Fruit fly (Drosophila melanogaster) whole organism, embryonic: ENCODE data around the gene dsx-c73A.
A peak's percentile ranks its signal among the peaks of the same experiment; 100 is the strongest.

Source experiments
- Ada2b ChIP-seq: fragments of 200-800 bp; sonication (Bioruptor generic); IDR thresholded peaks from 2 replicates; pipeline ENCODE4 v1.3.6; 2022; ENCODE audit warnings: missing biosample characterization, missing genetic modification characterization
- B-H2 ChIP-seq: fragments of 200-800 bp; sonication (Bioruptor generic); optimal IDR thresholded peaks from 2 replicates; lab custom pipeline; 2018; ENCODE audit warnings: missing biosample characterization, mild to moderate bottlenecking, missing genetic modification characterization
- CG10274 ChIP-seq: fragments of 200-800 bp; sonication (Bioruptor generic); optimal IDR thresholded peaks from 3 replicates; lab custom pipeline; 2017; ENCODE audit warnings: missing biosample characterization, mild to moderate bottlenecking, missing genetic modification characterization
- CG1233 ChIP-seq: fragments of 200-800 bp; sonication (Bioruptor generic); optimal IDR thresholded peaks from 4 replicates; lab custom pipeline; 2018; ENCODE audit warnings: missing biosample characterization, mild to moderate bottlenecking, missing genetic modification characterization
- CG12942 ChIP-seq: fragments of 200-800 bp; sonication (Bioruptor generic); optimal IDR thresholded peaks from 3 replicates; lab custom pipeline; 2016; ENCODE audit warnings: missing biosample characterization, missing genetic modification characterization
- CG1603 ChIP-seq: fragments of 200-800 bp; sonication (Bioruptor generic); optimal IDR thresholded peaks from 2 replicates; lab custom pipeline; 2019; ENCODE audit warnings: missing biosample characterization, mild to moderate bottlenecking, missing genetic modification characterization, moderate library complexity
- CG17829 ChIP-seq: fragments of 200-800 bp; optimal IDR thresholded peaks from 2 replicates; lab custom pipeline; 2019; ENCODE audit warnings: missing biosample characterization, mild to moderate bottlenecking, missing genetic modification characterization, moderate library complexity
- CG2875 ChIP-seq: fragments of 200-800 bp; sonication (Bioruptor generic); optimal IDR thresholded peaks from 2 replicates; lab custom pipeline; 2017; ENCODE audit warnings: missing biosample characterization, mild to moderate bottlenecking, missing genetic modification characterization, missing genetic modification reagents
- CG30020 ChIP-seq: fragments of 200-800 bp; optimal IDR thresholded peaks from 2 replicates; lab custom pipeline; 2019; ENCODE audit warnings: missing biosample characterization, mild to moderate bottlenecking, missing genetic modification characterization, moderate library complexity
- CG30403 ChIP-seq: fragments of 200-800 bp; sonication (Bioruptor generic); optimal IDR thresholded peaks from 3 replicates; lab custom pipeline; 2016; ENCODE audit warnings: missing biosample characterization, missing genetic modification characterization
- CG31365 ChIP-seq: fragments of 200-800 bp; sonication (Bioruptor generic); optimal IDR thresholded peaks from 2 replicates; lab custom pipeline; 2018; ENCODE audit warnings: missing biosample characterization, mild to moderate bottlenecking, missing genetic modification characterization
- CG43689 ChIP-seq: fragments of 200-800 bp; sonication (Bioruptor generic); IDR thresholded peaks from 2 replicates; pipeline ENCODE4 v1.3.6; 2022; ENCODE audit warnings: missing biosample characterization, missing genetic modification characterization
- CG4730 ChIP-seq: fragments of 200-800 bp; sonication (Bioruptor generic); IDR thresholded peaks from 2 replicates; pipeline ENCODE4 v1.3.6; 2022; ENCODE audit warnings: missing biosample characterization, missing genetic modification characterization
- CG6683 ChIP-seq: fragments of 200-800 bp; sonication (Bioruptor generic); optimal IDR thresholded peaks from 2 replicates; lab custom pipeline; 2017; ENCODE audit warnings: missing biosample characterization, mild to moderate bottlenecking, missing genetic modification characterization, missing genetic modification reagents
- CG8089 ChIP-seq: fragments of 200-800 bp; sonication (Bioruptor generic); optimal IDR thresholded peaks from 3 replicates; lab custom pipeline; 2016; ENCODE audit warnings: missing biosample characterization, missing genetic modification characterization
- CG8290 ChIP-seq, 3 experiments: fragments of 200-800 bp; sonication (Bioruptor generic); optimal IDR thresholded peaks; 2 replicates each; lab custom pipeline; 2016 to 2019; ENCODE audit warnings: missing biosample characterization in 3 of 3, missing genetic modification characterization in 3 of 3, mild to moderate bottlenecking in 2 of 3, moderate library complexity in 1 of 3
- Dip2 ChIP-seq: fragments of 200-800 bp; sonication (Bioruptor generic); IDR thresholded peaks from 2 replicates; pipeline ENCODE4 v1.3.6; 2022; ENCODE audit warnings: missing biosample characterization, missing genetic modification characterization
- Dref ChIP-seq: fragments of 200-800 bp; sonication (Bioruptor generic); IDR thresholded peaks from 2 replicates; pipeline ENCODE4 v1.3.6; 2022; ENCODE audit warnings: missing biosample characterization, missing genetic modification characterization
- Elba2 ChIP-seq: fragments of 200-800 bp; sonication (Bioruptor generic); optimal IDR thresholded peaks from 3 replicates; lab custom pipeline; 2016; ENCODE audit warnings: missing biosample characterization, missing genetic modification characterization
- Hmx ChIP-seq: fragments of 200-800 bp; sonication (Bioruptor generic); optimal IDR thresholded peaks from 2 replicates; lab custom pipeline; 2016; ENCODE audit warnings: missing biosample characterization, missing genetic modification characterization
- Kr ChIP-seq: fragments of 200-800 bp; sonication (Bioruptor generic); optimal IDR thresholded peaks from 2 replicates; lab custom pipeline; 2017; ENCODE audit warnings: missing biosample characterization, mild to moderate bottlenecking, missing genetic modification characterization
- Meics ChIP-seq: fragments of 200-800 bp; sonication (Bioruptor generic); optimal IDR thresholded peaks from 2 replicates; lab custom pipeline; 2017; ENCODE audit warnings: missing biosample characterization, mild to moderate bottlenecking, missing genetic modification characterization
- Opbp ChIP-seq: fragments of 200-800 bp; sonication (Bioruptor generic); IDR thresholded peaks from 3 replicates; pipeline ENCODE4 v1.3.6; 2022; ENCODE audit warnings: missing biosample characterization, missing genetic modification characterization; ENCODE audit not compliant: partially characterized antibody
- Pdp1 ChIP-seq, 2 experiments: fragments of 200-800 bp; sonication (Bioruptor generic); optimal IDR thresholded peaks; 3 replicates each; lab custom pipeline; 2016; ENCODE audit warnings: missing biosample characterization in 2 of 2, missing genetic modification characterization in 2 of 2, mild to moderate bottlenecking in 1 of 2, moderate library complexity in 1 of 2
- Rx ChIP-seq: fragments of 200-800 bp; sonication (Bioruptor generic); IDR thresholded peaks from 2 replicates; pipeline ENCODE4 v1.3.6; 2022; ENCODE audit warnings: missing biosample characterization, missing genetic modification characterization
- Sox100B ChIP-seq: fragments of 200-800 bp; sonication (Bioruptor generic); optimal IDR thresholded peaks from 3 replicates; lab custom pipeline; 2018; ENCODE audit warnings: missing biosample characterization, mild to moderate bottlenecking, missing genetic modification characterization
- Sry-β ChIP-seq: fragments of 200-800 bp; sonication (Bioruptor generic); optimal IDR thresholded peaks from 2 replicates; lab custom pipeline; 2018; ENCODE audit warnings: missing biosample characterization, mild to moderate bottlenecking, missing genetic modification characterization, moderate library complexity
- Sry-δ ChIP-seq: fragments of 200-800 bp; sonication (Bioruptor generic); optimal IDR thresholded peaks from 2 replicates; lab custom pipeline; 2016; ENCODE audit warnings: missing biosample characterization, missing genetic modification characterization
- Trl ChIP-seq, 3 experiments: fragments of >200 bp in 2 of 3; fragments of 200-800 bp in 1 of 3; sonication (Bioruptor generic) in 1 of 3; optimal IDR thresholded peaks; 2 replicates in 1 of 3; 3 replicates in 2 of 3; lab custom pipeline; 2016 to 2017; ENCODE audit warnings: missing biosample characterization in 1 of 3, missing genetic modification characterization in 1 of 3
- ab ChIP-seq: fragments of 200-800 bp; sonication (Bioruptor generic); optimal IDR thresholded peaks from 2 replicates; lab custom pipeline; 2016; ENCODE audit warnings: missing biosample characterization, missing genetic modification characterization
- ase ChIP-seq: fragments of 200-800 bp; sonication (Bioruptor generic); IDR thresholded peaks from 3 replicates; pipeline ENCODE4 v1.3.6; 2022; ENCODE audit warnings: missing biosample characterization, missing genetic modification characterization
- az2 ChIP-seq: fragments of 200-800 bp; sonication (Bioruptor generic); optimal IDR thresholded peaks from 3 replicates; lab custom pipeline; 2016; ENCODE audit warnings: missing biosample characterization, missing genetic modification characterization
- bbx ChIP-seq: fragments of 200-800 bp; sonication (Bioruptor generic); IDR thresholded peaks from 2 replicates; pipeline ENCODE4 v1.3.6; 2022; ENCODE audit warnings: missing biosample characterization, missing genetic modification characterization; ENCODE audit not compliant: partially characterized antibody
- caup ChIP-seq: fragments of 200-800 bp; sonication (Bioruptor generic); optimal IDR thresholded peaks from 3 replicates; lab custom pipeline; 2017; ENCODE audit warnings: missing biosample characterization, mild to moderate bottlenecking, missing genetic modification characterization, moderate library complexity; ENCODE audit not compliant: severe bottlenecking
- corto ChIP-seq: fragments of 200-800 bp; sonication (Bioruptor generic); optimal IDR thresholded peaks from 2 replicates; lab custom pipeline; 2016; ENCODE audit warnings: missing biosample characterization, mild to moderate bottlenecking, missing genetic modification characterization, moderate library complexity
- croc ChIP-seq: fragments of 200-800 bp; sonication (Bioruptor generic); conservative IDR thresholded peaks from 3 replicates; pipeline ENCODE4 v1.3.6; 2022; ENCODE audit warnings: missing biosample characterization, missing genetic modification characterization
- crp ChIP-seq, 2 experiments: fragments of 200-800 bp; sonication (Bioruptor generic); optimal IDR thresholded peaks; 2 replicates in 1 of 2; 3 replicates in 1 of 2; lab custom pipeline; 2017; ENCODE audit warnings: missing biosample characterization in 2 of 2, missing genetic modification characterization in 2 of 2, mild to moderate bottlenecking in 1 of 2, moderate library complexity in 1 of 2
- dan ChIP-seq: fragments of 200-800 bp; sonication (Bioruptor generic); IDR thresholded peaks from 2 replicates; pipeline ENCODE4 v1.3.6; 2022; ENCODE audit warnings: missing biosample characterization, missing genetic modification characterization
- dpn ChIP-seq, 2 experiments: fragments of 200-800 bp; sonication (Bioruptor generic); optimal IDR thresholded peaks; 3 replicates each; lab custom pipeline; 2016; ENCODE audit warnings: missing biosample characterization in 2 of 2, missing genetic modification characterization in 2 of 2
- inv ChIP-seq: fragments of 200-800 bp; sonication (Bioruptor generic); IDR thresholded peaks from 2 replicates; pipeline ENCODE4 v1.3.6; 2022; ENCODE audit warnings: missing biosample characterization, missing genetic modification characterization; ENCODE audit not compliant: partially characterized antibody
- ken ChIP-seq: fragments of 200-800 bp; sonication (Bioruptor generic); IDR thresholded peaks from 3 replicates; pipeline ENCODE4 v1.3.6; 2022; ENCODE audit warnings: missing biosample characterization, missing genetic modification characterization
- mirr ChIP-seq: fragments of 200-800 bp; sonication (Bioruptor generic); optimal IDR thresholded peaks from 3 replicates; lab custom pipeline; 2018; ENCODE audit warnings: missing biosample characterization, mild to moderate bottlenecking, missing genetic modification characterization
- psq ChIP-seq: fragments of 200-800 bp; sonication (Bioruptor generic); optimal IDR thresholded peaks from 2 replicates; lab custom pipeline; 2017; ENCODE audit warnings: missing biosample characterization, missing genetic modification characterization
- row ChIP-seq: fragments of 200-800 bp; sonication (Bioruptor generic); IDR thresholded peaks from 3 replicates; pipeline ENCODE4 v1.3.6; 2022; ENCODE audit warnings: missing biosample characterization, missing genetic modification characterization
- sc ChIP-seq, 3 experiments: fragments of >200 bp in 2 of 3; fragments of 200-800 bp in 1 of 3; sonication (Bioruptor generic) in 1 of 3; optimal IDR thresholded peaks; 2 replicates in 2 of 3; 3 replicates in 1 of 3; lab custom pipeline; 2017; ENCODE audit warnings: mild to moderate bottlenecking in 1 of 3, missing biosample characterization in 1 of 3, missing genetic modification characterization in 1 of 3, missing genetic modification reagents in 1 of 3
- shn ChIP-seq: fragments of 200-800 bp; sonication (Bioruptor generic); optimal IDR thresholded peaks from 3 replicates; lab custom pipeline; 2016; ENCODE audit warnings: missing biosample characterization, missing genetic modification characterization
- sima ChIP-seq: fragments of 200-800 bp; sonication (Bioruptor generic); optimal IDR thresholded peaks from 2 replicates; lab custom pipeline; 2016; ENCODE audit warnings: missing biosample characterization, missing genetic modification characterization
- zen ChIP-seq: fragments of 200-800 bp; sonication (Bioruptor generic); optimal IDR thresholded peaks from 3 replicates; lab custom pipeline; 2018; ENCODE audit warnings: missing biosample characterization, mild to moderate bottlenecking, missing genetic modification characterization, moderate library complexity
- zen2 ChIP-seq: fragments of 200-800 bp; sonication (Bioruptor generic); IDR thresholded peaks from 3 replicates; pipeline ENCODE4 v1.3.6; 2022; ENCODE audit warnings: missing biosample characterization, missing genetic modification characterization; ENCODE audit not compliant: partially characterized antibody

The dsx-c73A gene

dm6 chr3L:16384145-16384705 lies 67.5 kb downstream of the dsx-c73A start (continued):
- TF ChIP-seq crp (GFP tag; optimal IDR thresholded peaks at IDR 0.05; lab: Kevin White, UChicago) (no peak), Ada2b (GFP tag; lab: Robert Waterston, UW) (no peak), dpn (GFP tag; optimal IDR thresholded peaks at IDR 0.05; lab: Kevin White, UChicago) (no peak), CG30020 (tag; lab: Kevin White, UChicago) (no peak), row (GFP tag; lab: Robert Waterston, UW) (no peak), Pdp1 (GFP tag; optimal IDR thresholded peaks at IDR 0.05; lab: Kevin White, UChicago) (peak in 1 of 2 experiments; percentile 13), sima (GFP tag; lab: Kevin White, UChicago) (no peak), corto (GFP tag; lab: Kevin White, UChicago) (no peak), psq (GFP tag; lab: Kevin White, UChicago) (no peak), Elba2 (GFP tag; lab: Kevin White, UChicago) (no peak), Dref (GFP tag; lab: Robert Waterston, UW) (peak; percentile 9; the same call in 1 of the 2 replicates), Rx (GFP tag; lab: Robert Waterston, UW) (no peak), Meics (GFP tag; lab: Kevin White, UChicago) (no peak), Kr (no peak), CG8089 (GFP tag; lab: Kevin White, UChicago) (no peak), Sox100B (GFP tag; lab: Kevin White, UChicago) (no peak), CG1233 (no peak), Dip2 (GFP tag; lab: Robert Waterston, UW) (no peak), Trl (optimal IDR thresholded peaks at IDR 0.05; lab: Kevin White, UChicago) (no peak), Trl (GFP tag; optimal IDR thresholded peaks at IDR 0.05; lab: Kevin White, UChicago) (no peak), az2 (GFP tag; lab: Kevin White, UChicago) (no peak), CG8290 (GFP tag; optimal IDR thresholded peaks at IDR 0.05; lab: Kevin White, UChicago) (no peak), CG8290 (tag; optimal IDR thresholded peaks at IDR 0.05; lab: Kevin White, UChicago) (no peak), inv (GFP tag; lab: Robert Waterston, UW) (no peak), ase (GFP tag; lab: Robert Waterston, UW) (no peak), croc (no peak), ken (no peak), CG43689 (GFP tag; lab: Robert Waterston, UW) (no peak), CG30403 (GFP tag; lab: Kevin White, UChicago) (no peak), ab (GFP tag; lab: Kevin White, UChicago) (no peak), CG4730 (GFP tag; lab: Robert Waterston, UW) (no peak), zen (tag; lab: Kevin White, UChicago) (no peak), CG31365 (tag; lab: Kevin White, UChicago) (no peak), shn (GFP tag; lab: Kevin White, UChicago) (no peak), mirr (peak; percentile 27), B-H2 (GFP tag; lab: Kevin White, UChicago) (no peak), sc (optimal IDR thresholded peaks at IDR 0.05; lab: Kevin White, UChicago) (no peak), sc (GFP tag; optimal IDR thresholded peaks at IDR 0.05; lab: Kevin White, UChicago) (no peak), CG2875 (no peak), Hmx (no peak), Sry-β (GFP tag; lab: Kevin White, UChicago) (no peak), CG17829 (no peak), CG12942 (GFP tag; lab: Kevin White, UChicago) (no peak), zen2 (GFP tag; lab: Robert Waterston, UW) (no peak; the same call in 2 of the 3 replicates), Sry-δ (GFP tag; lab: Kevin White, UChicago) (no peak), caup (GFP tag; lab: Kevin White, UChicago) (no peak), CG1603 (tag; lab: Kevin White, UChicago) (no peak), CG10274 (GFP tag; lab: Kevin White, UChicago) (no peak), dan (GFP tag; lab: Robert Waterston, UW) (no peak), CG6683 (GFP tag; lab: Kevin White, UChicago) (no peak), Opbp (GFP tag; lab: Robert Waterston, UW) (no peak), bbx (GFP tag; lab: Robert Waterston, UW) (no peak)
